Worm (Caenorhabditis elegans) whole organism, early embryonic: Measurements from ENCODE around the gene str-38.

Source experiments
- B0310.2 ChIP-seq: sonication (generic microtip); optimal IDR thresholded peaks from 2 replicates; lab custom pipeline; 2016; ENCODE audit warnings: mild to moderate bottlenecking, missing genetic modification characterization, missing compliant biosample characterization
- ama-1 ChIP-seq: fragments of 150-350 bp; optimal IDR thresholded peaks from 2 replicates; lab custom pipeline; 2014
- ceh-13 ChIP-seq: fragments of 200-800 bp; sonication (Bioruptor generic); optimal IDR thresholded peaks from 2 replicates; lab custom pipeline; 2018; ENCODE audit warnings: mild to moderate bottlenecking, missing genetic modification characterization, missing compliant biosample characterization
- ceh-36 ChIP-seq: sonication (generic microtip); optimal IDR thresholded peaks from 2 replicates; lab custom pipeline; 2016; ENCODE audit warnings: missing genetic modification characterization, inconsistent platforms, missing compliant biosample characterization
- ets-7 ChIP-seq: sonication (generic microtip); optimal IDR thresholded peaks from 2 replicates; lab custom pipeline; 2016; ENCODE audit warnings: missing genotype, missing genetic modification characterization, missing compliant biosample characterization
- flt-1 ChIP-seq: fragments of 200-800 bp; sonication (Bioruptor generic); IDR thresholded peaks from 2 replicates; pipeline ENCODE4 v1.3.6; 2022; ENCODE audit warnings: missing genetic modification characterization, missing compliant biosample characterization
- hmbx-1 ChIP-seq: sonication (generic microtip); optimal IDR thresholded peaks from 2 replicates; lab custom pipeline; 2016; ENCODE audit warnings: mild to moderate bottlenecking, missing genetic modification characterization, missing compliant biosample characterization
- hmg-4 ChIP-seq: fragments of 200-800 bp; sonication (Bioruptor generic); optimal IDR thresholded peaks from 2 replicates; lab custom pipeline; 2018; ENCODE audit warnings: mild to moderate bottlenecking, missing genetic modification characterization, missing compliant biosample characterization
- hnd-1 ChIP-seq: sonication (generic microtip); optimal IDR thresholded peaks from 2 replicates; lab custom pipeline; 2016; ENCODE audit warnings: missing genetic modification characterization, missing compliant biosample characterization
- scrt-1 ChIP-seq: fragments of 200-800 bp; sonication (Bioruptor generic); IDR thresholded peaks from 2 replicates; pipeline ENCODE4 v1.3.6; 2022; ENCODE audit warnings: missing genetic modification characterization, missing compliant biosample characterization
- sea-1 ChIP-seq: fragments of 200-800 bp; sonication (Bioruptor generic); conservative IDR thresholded peaks from 2 replicates; pipeline ENCODE4 v1.3.6; 2022; ENCODE audit warnings: missing genetic modification characterization, missing compliant biosample characterization
- tbx-11 ChIP-seq: fragments of 200-800 bp; sonication (Bioruptor generic); IDR thresholded peaks from 2 replicates; pipeline ENCODE4 v1.3.6; 2022; ENCODE audit warnings: missing genetic modification characterization, missing compliant biosample characterization
- tbx-37 ChIP-seq: fragments of 200-800 bp; sonication (Bioruptor generic); conservative IDR thresholded peaks from 2 replicates; pipeline ENCODE4 v1.3.6; 2022; ENCODE audit warnings: missing genetic modification reagents, missing genetic modification characterization, missing compliant biosample characterization

DNA sequence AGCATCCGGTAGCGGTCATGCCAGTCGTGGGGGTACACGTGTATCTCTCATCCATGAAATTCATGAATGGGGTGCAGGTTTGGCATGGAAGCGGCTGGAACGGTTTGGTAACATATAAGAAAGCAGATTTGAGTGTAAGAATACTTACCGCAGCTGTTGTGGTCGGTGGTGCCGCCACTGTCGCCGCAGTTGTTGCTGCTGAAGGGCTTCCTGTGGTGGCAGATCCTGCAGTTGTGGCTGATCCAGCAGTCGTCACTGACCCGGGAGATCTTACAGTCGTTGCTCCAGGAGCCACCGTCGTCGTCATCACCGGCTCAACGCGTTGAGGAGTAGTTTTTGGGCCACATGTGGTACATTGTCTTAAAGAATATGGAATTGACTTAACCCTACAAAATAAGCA, 911 bp upstream of the str-38 start:
- TF ChIP-seq hmbx-1 (tag; lab: Kevin White, UChicago) = no peak
- no peak for TF ChIP-seq B0310.2 (tag; lab: Kevin White, UChicago)
- TF ChIP-seq ama-1 = no peak
- TF ChIP-seq flt-1 (GFP tag; lab: Robert Waterston, UW) = no peak
- TF ChIP-seq hmg-4 (GFP tag; lab: Kevin White, UChicago) = no peak
- no peak for TF ChIP-seq hnd-1
- TF ChIP-seq tbx-37 (GFP tag; lab: Robert Waterston, UW) = no peak
- no peak for TF ChIP-seq tbx-11 (GFP tag; lab: Robert Waterston, UW)
- no peak for TF ChIP-seq ets-7
- TF ChIP-seq ceh-13 (GFP tag; lab: Kevin White, UChicago) = no peak
- TF ChIP-seq sea-1 (GFP tag; lab: Robert Waterston, UW) = no peak
- no peak for TF ChIP-seq ceh-36
- TF ChIP-seq scrt-1 = no peak
